Worm (Caenorhabditis elegans) whole organism, young adult: ENCODE measurements around the gene C28H8.8.

ENCODE experiments used
- F22D6.2 ChIP-seq: sonication (generic microtip); optimal IDR thresholded peaks from 2 replicates; lab custom pipeline; 2016; ENCODE audit warnings: mild to moderate bottlenecking, missing genetic modification characterization, missing compliant biosample characterization
- F23B12.7 ChIP-seq: sonication (generic microtip); optimal IDR thresholded peaks from 2 replicates; lab custom pipeline; 2017; ENCODE audit warnings: missing genetic modification characterization, mild to moderate bottlenecking, missing compliant biosample characterization, antibody characterized with exemption, moderate library complexity; ENCODE audit not compliant: insufficient read depth
- F37B4.10 ChIP-seq: fragments of 200-800 bp; sonication (Bioruptor generic); IDR thresholded peaks from 2 replicates; pipeline ENCODE4 v1.3.6; 2022; ENCODE audit warnings: missing genetic modification characterization, missing compliant biosample characterization
- F57A8.1 ChIP-seq: fragments of 200-800 bp; sonication (Bioruptor generic); optimal IDR thresholded peaks from 2 replicates; lab custom pipeline; 2018; ENCODE audit warnings: mild to moderate bottlenecking, missing genetic modification characterization, moderate library complexity, missing compliant biosample characterization
- Y53G8AR.9 ChIP-seq: fragments of 200-800 bp; sonication (Bioruptor generic); conservative IDR thresholded peaks from 2 replicates; pipeline ENCODE4 v1.3.6; 2022; ENCODE audit warnings: missing genetic modification reagents, missing genetic modification characterization, missing compliant biosample characterization
- Y67H2A.10 ChIP-seq: fragments of 200-800 bp; sonication (Bioruptor generic); conservative IDR thresholded peaks from 2 replicates; pipeline ENCODE4 v1.3.6; 2022; ENCODE audit warnings: missing genetic modification reagents, missing genetic modification characterization, missing compliant biosample characterization
- akir-1 ChIP-seq: fragments of 200-800 bp; sonication (Bioruptor generic); optimal IDR thresholded peaks from 2 replicates; lab custom pipeline; 2018; ENCODE audit warnings: mild to moderate bottlenecking, missing genetic modification characterization, moderate library complexity, missing compliant biosample characterization
- aptf-2 ChIP-seq: fragments of 200-800 bp; sonication (Bioruptor generic); conservative IDR thresholded peaks from 2 replicates; pipeline ENCODE4 v1.3.6; 2022; ENCODE audit warnings: missing genetic modification reagents, missing genetic modification characterization, missing compliant biosample characterization
- attf-3 ChIP-seq: fragments of 200-800 bp; sonication (Bioruptor generic); conservative IDR thresholded peaks from 2 replicates; pipeline ENCODE4 v1.3.6; 2022; ENCODE audit warnings: missing genetic modification reagents, missing genetic modification characterization, missing compliant biosample characterization
- attf-5 ChIP-seq: fragments of 200-800 bp; sonication (Bioruptor generic); optimal IDR thresholded peaks from 2 replicates; lab custom pipeline; 2018; ENCODE audit warnings: mild to moderate bottlenecking, missing genetic modification characterization, missing compliant biosample characterization
- bed-2 ChIP-seq: fragments of 200-800 bp; sonication (Bioruptor generic); IDR thresholded peaks from 2 replicates; pipeline ENCODE4 v1.3.6; 2022; ENCODE audit warnings: missing genetic modification reagents, missing genetic modification characterization, missing compliant biosample characterization
- cebp-1 ChIP-seq, 2 experiments: fragments of 200-800 bp in 1 of 2; sonication (Bioruptor generic) in 1 of 2; sonication (generic microtip) in 1 of 2; IDR thresholded peaks in 1 of 2; optimal IDR thresholded peaks in 1 of 2; 2 replicates each; pipeline versions ENCODE4 v1.3.6 to Lab custom; 2017 to 2022; ENCODE audit warnings: missing compliant biosample characterization in 2 of 2, missing genetic modification characterization in 2 of 2, mild to moderate bottlenecking in 1 of 2, missing genetic modification reagents in 1 of 2, moderate library complexity in 1 of 2
- cebp-2 ChIP-seq: fragments of 200-800 bp; sonication (Bioruptor generic); IDR thresholded peaks from 2 replicates; pipeline ENCODE4 v1.3.6; 2022; ENCODE audit warnings: missing genetic modification characterization, missing compliant biosample characterization
- ceh-100 ChIP-seq: fragments of 200-800 bp; sonication (Bioruptor generic); IDR thresholded peaks from 2 replicates; pipeline ENCODE4 v1.3.6; 2022; ENCODE audit warnings: missing genetic modification reagents, missing genetic modification characterization, missing compliant biosample characterization
- ceh-40 ChIP-seq: fragments of 200-800 bp; sonication (Bioruptor generic); IDR thresholded peaks from 2 replicates; pipeline ENCODE4 v1.3.6; 2022; ENCODE audit warnings: missing genetic modification characterization, missing compliant biosample characterization
- ceh-79 ChIP-seq: sonication (generic microtip); optimal IDR thresholded peaks from 2 replicates; lab custom pipeline; 2017; ENCODE audit warnings: mild to moderate bottlenecking, missing genetic modification characterization, missing compliant biosample characterization
- ceh-91 ChIP-seq: fragments of 200-800 bp; sonication (Bioruptor generic); IDR thresholded peaks from 2 replicates; pipeline ENCODE4 v1.3.6; 2022; ENCODE audit warnings: missing genetic modification reagents, missing genetic modification characterization, missing compliant biosample characterization
- dpff-1 ChIP-seq: sonication (generic microtip); optimal IDR thresholded peaks from 2 replicates; lab custom pipeline; 2017; ENCODE audit warnings: mild to moderate bottlenecking, missing genetic modification characterization, missing compliant biosample characterization
- dpl-1 ChIP-seq: fragments of 150-350 bp; optimal IDR thresholded peaks from 2 replicates; lab custom pipeline; 2014; ENCODE audit warnings: missing biosample characterization, missing genetic modification reagents, missing genetic modification characterization
- egl-18 ChIP-seq: fragments of 200-800 bp; sonication (Bioruptor generic); IDR thresholded peaks from 2 replicates; pipeline ENCODE4 v1.3.6; 2022; ENCODE audit warnings: missing genetic modification reagents, missing genetic modification characterization, missing compliant biosample characterization
- egl-44 ChIP-seq: fragments of 200-800 bp; sonication (Bioruptor generic); IDR thresholded peaks from 2 replicates; pipeline ENCODE4 v1.3.6; 2022; ENCODE audit warnings: missing genetic modification reagents, missing genetic modification characterization, missing compliant biosample characterization
- egrh-3 ChIP-seq: fragments of 200-800 bp; sonication (Bioruptor generic); IDR thresholded peaks from 2 replicates; pipeline ENCODE4 v1.3.6; 2022; ENCODE audit warnings: missing genetic modification reagents, missing genetic modification characterization, missing compliant biosample characterization
- hlh-12 ChIP-seq: sonication (generic microtip); optimal IDR thresholded peaks from 2 replicates; lab custom pipeline; 2016; ENCODE audit warnings: missing genetic modification characterization, missing compliant biosample characterization
- hlh-26 ChIP-seq: fragments of 200-800 bp; sonication (Bioruptor generic); conservative IDR thresholded peaks from 2 replicates; pipeline ENCODE4 v1.3.6; 2022; ENCODE audit warnings: missing genetic modification reagents, missing genetic modification characterization, missing compliant biosample characterization
- hmg-20 ChIP-seq: fragments of 200-800 bp; sonication (Bioruptor generic); IDR thresholded peaks from 2 replicates; pipeline ENCODE4 v1.3.6; 2022; ENCODE audit warnings: missing genetic modification reagents, missing genetic modification characterization, missing compliant biosample characterization
- hsf-1 ChIP-seq: fragments of 200-800 bp; sonication (Bioruptor generic); IDR thresholded peaks from 2 replicates; pipeline ENCODE4 v1.3.6; 2022; ENCODE audit warnings: missing genetic modification reagents, missing genetic modification characterization, missing compliant biosample characterization
- let-607 ChIP-seq, 2 experiments: fragments of 200-800 bp in 1 of 2; sonication (Bioruptor generic) in 1 of 2; sonication (generic microtip) in 1 of 2; optimal IDR thresholded peaks; 2 replicates each; lab custom pipeline; 2016 to 2018; ENCODE audit warnings: mild to moderate bottlenecking in 2 of 2, missing compliant biosample characterization in 2 of 2, missing genetic modification characterization in 2 of 2, moderate library complexity in 2 of 2, missing genotype in 1 of 2
- lsy-27 ChIP-seq: sonication (generic microtip); optimal IDR thresholded peaks from 2 replicates; lab custom pipeline; 2017; ENCODE audit warnings: missing genetic modification characterization, mild to moderate bottlenecking, missing compliant biosample characterization, antibody characterized with exemption, missing genotype, borderline replicate concordance; ENCODE audit not compliant: insufficient read depth
- madf-3 ChIP-seq: fragments of 200-800 bp; sonication (Bioruptor generic); IDR thresholded peaks from 2 replicates; pipeline ENCODE4 v1.3.6; 2022; ENCODE audit warnings: missing genetic modification reagents, missing genetic modification characterization, missing compliant biosample characterization
- madf-8 ChIP-seq: fragments of 200-800 bp; sonication (Bioruptor generic); conservative IDR thresholded peaks from 2 replicates; pipeline ENCODE4 v1.3.6; 2022; ENCODE audit warnings: missing genetic modification reagents, missing genetic modification characterization, missing compliant biosample characterization
- mes-4 ChIP-seq: sonication (generic microtip); optimal IDR thresholded peaks from 2 replicates; lab custom pipeline; 2016; ENCODE audit warnings: missing genotype, missing genetic modification characterization, missing compliant biosample characterization
- nfya-2 ChIP-seq: fragments of 200-800 bp; sonication (Bioruptor generic); IDR thresholded peaks from 2 replicates; pipeline ENCODE4 v1.3.6; 2022; ENCODE audit warnings: missing genetic modification reagents, missing genetic modification characterization, missing compliant biosample characterization
- nhr-179 ChIP-seq: sonication (generic microtip); optimal IDR thresholded peaks from 2 replicates; lab custom pipeline; 2016; ENCODE audit warnings: mild to moderate bottlenecking, missing genetic modification characterization, missing compliant biosample characterization
- nhr-80 ChIP-seq: sonication (generic microtip); optimal IDR thresholded peaks from 2 replicates; lab custom pipeline; 2016; ENCODE audit warnings: missing genetic modification characterization, missing compliant biosample characterization
- nhr-90 ChIP-seq: sonication (generic microtip); optimal IDR thresholded peaks from 2 replicates; lab custom pipeline; 2016; ENCODE audit warnings: missing genotype, mild to moderate bottlenecking, missing genetic modification characterization, missing compliant biosample characterization
- pbrm-1 ChIP-seq: fragments of 200-800 bp; sonication (Bioruptor generic); IDR thresholded peaks from 2 replicates; pipeline ENCODE4 v1.3.6; 2022; ENCODE audit warnings: missing genetic modification reagents, missing genetic modification characterization, missing compliant biosample characterization
- pha-4 ChIP-seq: fragments of 150-350 bp; sonication (generic microtip); optimal IDR thresholded peaks from 2 replicates; lab custom pipeline; 2014; ENCODE audit warnings: missing biosample characterization, missing genetic modification reagents, missing genetic modification characterization
- rpc-1 ChIP-seq, 2 experiments: fragments of 150-350 bp in 1 of 2; sonication (generic microtip) in 1 of 2; optimal IDR thresholded peaks; 2 replicates each; lab custom pipeline; 2014 to 2018; ENCODE audit warnings: missing biosample characterization in 1 of 2, missing genetic modification characterization in 1 of 2, missing genetic modification reagents in 1 of 2, missing genotype in 1 of 2
- sdz-38 ChIP-seq: sonication (generic microtip); optimal IDR thresholded peaks from 2 replicates; lab custom pipeline; 2016; ENCODE audit warnings: missing genotype, missing genetic modification characterization, missing compliant biosample characterization
- sea-2 ChIP-seq: fragments of 200-800 bp; sonication (Bioruptor generic); IDR thresholded peaks from 2 replicates; pipeline ENCODE4 v1.3.6; 2022; ENCODE audit warnings: missing genetic modification characterization, missing compliant biosample characterization
- snpc-1.3 ChIP-seq: sonication (generic microtip); optimal IDR thresholded peaks from 2 replicates; lab custom pipeline; 2017; ENCODE audit warnings: missing genetic modification characterization, mild to moderate bottlenecking, missing compliant biosample characterization, antibody characterized with exemption, moderate library complexity, missing genotype, missing genetic modification reagents; ENCODE audit not compliant: insufficient read depth
- sptf-2 ChIP-seq: fragments of 200-800 bp; sonication (Bioruptor generic); optimal IDR thresholded peaks from 2 replicates; lab custom pipeline; 2018; ENCODE audit warnings: mild to moderate bottlenecking, missing genetic modification characterization, missing compliant biosample characterization
- tbp1 ChIP-seq: fragments of 200-800 bp; sonication (Bioruptor generic); optimal IDR thresholded peaks from 2 replicates; lab custom pipeline; 2018; ENCODE audit warnings: mild to moderate bottlenecking, missing genetic modification characterization, missing compliant biosample characterization
- zfh-2 ChIP-seq: fragments of 200-800 bp; sonication (Bioruptor generic); conservative IDR thresholded peaks from 2 replicates; pipeline ENCODE4 v1.3.6; 2022; ENCODE audit warnings: missing genetic modification reagents, missing genetic modification characterization, missing compliant biosample characterization
- zim-3 ChIP-seq: sonication (generic microtip); optimal IDR thresholded peaks from 2 replicates; lab custom pipeline; 2017; ENCODE audit warnings: mild to moderate bottlenecking, missing genetic modification characterization, moderate library complexity, missing compliant biosample characterization
- ztf-25 ChIP-seq: fragments of 200-800 bp; sonication (Bioruptor generic); IDR thresholded peaks from 2 replicates; pipeline ENCODE4 v1.3.6; 2022; ENCODE audit warnings: missing genetic modification reagents, missing genetic modification characterization, missing compliant biosample characterization
- ztf-28 ChIP-seq: fragments of 200-800 bp; sonication (Bioruptor generic); IDR thresholded peaks from 2 replicates; pipeline ENCODE4 v1.3.6; 2022; ENCODE audit warnings: missing genetic modification reagents, missing genetic modification characterization, missing compliant biosample characterization

C28H8.8 gene

DNA sequence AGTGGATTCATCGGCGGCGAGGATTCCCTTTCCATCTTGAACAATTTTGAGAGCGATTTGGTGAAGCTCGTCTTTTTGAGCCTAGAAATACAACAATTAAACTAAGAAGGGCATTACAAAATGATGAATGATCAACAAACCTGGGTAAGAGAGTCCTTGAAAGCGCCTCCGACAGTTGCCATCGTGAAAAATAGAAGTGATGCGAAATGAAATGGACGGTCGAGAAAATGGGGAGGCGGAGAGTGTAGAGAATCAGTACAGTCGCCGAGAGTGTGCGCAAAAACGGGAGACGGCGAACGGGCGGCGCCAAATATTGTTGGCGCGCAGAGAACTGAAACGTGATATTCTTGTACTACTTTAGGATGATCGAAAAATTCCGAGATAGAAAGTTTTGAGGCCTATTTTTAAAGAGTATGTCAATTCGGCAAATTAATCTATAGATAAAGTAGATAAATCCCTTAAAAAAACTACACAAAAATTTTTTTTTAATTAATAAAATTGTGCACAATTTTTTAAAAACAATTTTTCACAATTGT lies 12.4 kb downstream of the C28H8.8 start, which contains the start of gene aldo-2 (continued):
- TF ChIP-seq let-607 (tag; optimal IDR thresholded peaks at IDR 0.05; lab: Kevin White, UChicago) (no peak), nhr-80 (tag; lab: Kevin White, UChicago) (peak; percentile 36), egrh-3 (GFP tag; lab: Robert Waterston, UW) (peak; percentile 50; the same call in 1 of the 2 replicates), snpc-1.3 (no peak), ceh-100 (0 out of 2 replicates have a peak, but pooled peaks have one; percentile 23), ztf-25 (GFP tag; lab: Robert Waterston, UW) (0 out of 2 replicates have a peak, but pooled peaks have one; percentile 54), attf-3 (GFP tag; lab: Robert Waterston, UW) (no peak), dpl-1 (peak; percentile 86), bed-2 (GFP tag; lab: Robert Waterston, UW) (no peak), hmg-20 (GFP tag; lab: Robert Waterston, UW) (no peak), cebp-2 (GFP tag; lab: Robert Waterston, UW) (no peak), Y53G8AR.9 (GFP tag; lab: Robert Waterston, UW) (peak; percentile 84; the same call in 1 of the 2 replicates), ztf-28 (GFP tag; lab: Robert Waterston, UW) (peak; percentile 50; the same call in 1 of the 2 replicates), nfya-2 (GFP tag; lab: Robert Waterston, UW) (no peak), aptf-2 (GFP tag; lab: Robert Waterston, UW) (peak; percentile 70), mes-4 (tag; lab: Kevin White, UChicago) (no peak), hsf-1 (GFP tag; lab: Robert Waterston, UW) (peak; percentile 89), ceh-79 (tag; lab: Kevin White, UChicago) (no peak), ceh-91 (GFP tag; lab: Robert Waterston, UW) (peak; percentile 94), Y67H2A.10 (peak; percentile 69), sptf-2 (no peak), F23B12.7 (tag; lab: Kevin White, UChicago) (no peak), akir-1 (no peak), sdz-38 (tag; lab: Kevin White, UChicago) (no peak), madf-3 (GFP tag; lab: Robert Waterston, UW) (peak; percentile 92), dpff-1 (no peak), nhr-90 (tag; lab: Kevin White, UChicago) (no peak), cebp-1 (GFP tag; IDR thresholded peaks at IDR 0.05; lab: Robert Waterston, UW) (no peak), cebp-1 (tag; optimal IDR thresholded peaks at IDR 0.05; lab: Kevin White, UChicago) (peak; percentile 42), F22D6.2 (tag; lab: Kevin White, UChicago) (no peak), F37B4.10 (GFP tag; lab: Robert Waterston, UW) (no peak), zim-3 (tag; lab: Kevin White, UChicago) (peak; percentile 39), zfh-2 (GFP tag; lab: Robert Waterston, UW) (peak; percentile 72; the same call in 1 of the 2 replicates), pha-4 (tag; lab: Kevin White, UChicago) (no peak), tbp1 (GFP tag; lab: Kevin White, UChicago) (peak; percentile 55), hlh-26 (GFP tag; lab: Robert Waterston, UW) (no peak), nhr-179 (tag; lab: Kevin White, UChicago) (no peak), pbrm-1 (GFP tag; lab: Robert Waterston, UW) (peak; percentile 56; the same call in 1 of the 2 replicates), hlh-12 (tag; lab: Kevin White, UChicago) (no peak), rpc-1 (optimal IDR thresholded peaks at IDR 0.05; lab: Kevin White, UChicago) (no peak), rpc-1 (tag; optimal IDR thresholded peaks at IDR 0.05; lab: Kevin White, UChicago) (no peak), egl-18 (GFP tag; lab: Robert Waterston, UW) (no peak), madf-8 (GFP tag; lab: Robert Waterston, UW) (peak; percentile 97), attf-5 (no peak), sea-2 (no peak), F57A8.1 (GFP tag; lab: Kevin White, UChicago) (no peak), egl-44 (GFP tag; lab: Robert Waterston, UW) (peak; percentile 44; the same call in 1 of the 2 replicates), ceh-40 (no peak), lsy-27 (tag; lab: Kevin White, UChicago) (no peak)
